Worm (Caenorhabditis elegans): ENCODE measurements around the gene F32D8.12.

F32D8.12 gene

ce11 chrV:10874938-10875599 is 15.8 kb downstream of the F32D8.12 start:
- TF ChIP-seq C34F6.9 (tag; optimal IDR thresholded peaks at IDR 0.05) (no peak), mbf-1 (tag; optimal IDR thresholded peaks at IDR 0.05) (no peak), alr-1 (tag; optimal IDR thresholded peaks at IDR 0.05) (no peak), nhr-6 (tag; optimal IDR thresholded peaks at IDR 0.05) (no peak), F13H6.1 (tag; optimal IDR thresholded peaks at IDR 0.05) (peak; percentile 15), R02D3.7 (tag; optimal IDR thresholded peaks at IDR 0.05) (no peak), unc-62 (GFP tag; optimal IDR thresholded peaks at IDR 0.05) (no peak), mdl-1 (tag; optimal IDR thresholded peaks at IDR 0.05) (peak in 1 of 2 experiments; percentile 51), ztf-4 (tag; optimal IDR thresholded peaks at IDR 0.05) (no peak), nhr-10 (tag; optimal IDR thresholded peaks at IDR 0.05) (no peak), crh-2 (tag; optimal IDR thresholded peaks at IDR 0.05) (no peak), nhr-77 (tag; optimal IDR thresholded peaks at IDR 0.05) (no peak), nhr-129 (tag; optimal IDR thresholded peaks at IDR 0.05) (no peak), egl-27 (tag; optimal IDR thresholded peaks at IDR 0.05) (no peak), ztf-11 (tag; optimal IDR thresholded peaks at IDR 0.05) (no peak), gmeb-1 (tag; optimal IDR thresholded peaks at IDR 0.05) (no peak), peb-1 (tag; optimal IDR thresholded peaks at IDR 0.05) (no peak), elt-1 (tag; optimal IDR thresholded peaks at IDR 0.05) (no peak), ceh-82 (tag; optimal IDR thresholded peaks at IDR 0.05) (no peak), ztf-1 (GFP tag; conservative IDR thresholded peaks at IDR 0.05) (no peak), lin-39 (tag; optimal IDR thresholded peaks at IDR 0.05) (no peak), nhr-25 (tag; optimal IDR thresholded peaks at IDR 0.05) (no peak), sma-3 (GFP tag; optimal IDR thresholded peaks at IDR 0.05) (no peak), skn-1 (tag; optimal IDR thresholded peaks at IDR 0.05) (no peak), unc-55 (GFP tag; optimal IDR thresholded peaks at IDR 0.05) (no peak), sma-9 (GFP tag; optimal IDR thresholded peaks at IDR 0.05) (peak; percentile 52), sma-9 (tag; optimal IDR thresholded peaks at IDR 0.05) (no peak), lsy-2 (tag; optimal IDR thresholded peaks at IDR 0.05) (peak in 1 of 2 experiments; percentile 7), blmp-1 (tag; optimal IDR thresholded peaks at IDR 0.05; ENCODE audit: insufficient read depth) (no peak), mab-5 (tag; optimal IDR thresholded peaks at IDR 0.05) (no peak), ceh-16 (tag; optimal IDR thresholded peaks at IDR 0.05) (no peak), nhr-237 (tag; optimal IDR thresholded peaks at IDR 0.05) (no peak), elt-3 (tag; optimal IDR thresholded peaks at IDR 0.05) (no peak), ZK546.5 (tag; optimal IDR thresholded peaks at IDR 0.05) (no peak), dmd-4 (tag; optimal IDR thresholded peaks at IDR 0.05) (no peak), nhr-21 (tag; optimal IDR thresholded peaks at IDR 0.05) (no peak), lin-13 (GFP tag; optimal IDR thresholded peaks at IDR 0.05) (no peak), lin-11 (tag; optimal IDR thresholded peaks at IDR 0.05) (no peak), sem-4 (tag; optimal IDR thresholded peaks at IDR 0.05) (peak; percentile 44), unc-39 (tag; optimal IDR thresholded peaks at IDR 0.05) (no peak), nhr-12 (tag; optimal IDR thresholded peaks at IDR 0.05) (no peak), zag-1 (tag; optimal IDR thresholded peaks at IDR 0.05) (peak; percentile 10), nhr-11 (tag; optimal IDR thresholded peaks at IDR 0.05) (no peak), Y55F3AM.14 (GFP tag; optimal IDR thresholded peaks at IDR 0.05) (no peak), ama-1 (optimal IDR thresholded peaks at IDR 0.05) (no peak), nhr-23 (tag; optimal IDR thresholded peaks at IDR 0.05) (no peak), snpc-4 (tag; optimal IDR thresholded peaks at IDR 0.05) (no peak), fos-1 (tag; optimal IDR thresholded peaks at IDR 0.05) (no peak)
